Worm (Caenorhabditis elegans): ENCODE results near the gene fmo-5.

- no peak for TF ChIP-seq Y79H2A.3 (GFP tag; conservative IDR thresholded peaks at IDR 0.05)
- no peak for TF ChIP-seq nhr-120 (GFP tag; IDR thresholded peaks at IDR 0.05)
- no peak for TF ChIP-seq F55B11.4 (tag; optimal IDR thresholded peaks at IDR 0.05; ENCODE audit: borderline replicate concordance, insufficient read depth)
These were observed 24.3 kb downstream of the fmo-5 start, which contains the start of gene srg-53 for ce11 chrV:879171-879570.

Data from whole organism, young adult.